Worm (Caenorhabditis elegans) whole organism, L4 larva: ENCODE results near the gene T06E6.1.

ENCODE experiments used
- D1046.2 ChIP-seq: fragments of 200-800 bp; sonication (Bioruptor generic); IDR thresholded peaks from 2 replicates; pipeline ENCODE4 v1.3.6; 2022; ENCODE audit warnings: missing genetic modification characterization, missing compliant biosample characterization
- F49E8.2 ChIP-seq: sonication (generic microtip); optimal IDR thresholded peaks from 2 replicates; lab custom pipeline; 2016; ENCODE audit warnings: missing compliant biosample characterization, mild to moderate bottlenecking, missing genetic modification characterization, borderline replicate concordance
- Y48G9A.11 ChIP-seq: fragments of 200-800 bp; sonication (Bioruptor generic); IDR thresholded peaks from 2 replicates; pipeline ENCODE4 v1.3.6; 2022; ENCODE audit warnings: missing genetic modification reagents, missing genetic modification characterization, missing compliant biosample characterization
- Y5F2A.4 ChIP-seq: fragments of 200-800 bp; sonication (Bioruptor generic); optimal IDR thresholded peaks from 2 replicates; lab custom pipeline; 2018; ENCODE audit warnings: mild to moderate bottlenecking, missing genetic modification characterization, missing compliant biosample characterization
- ZK546.5 ChIP-seq, 2 experiments: sonication (generic microtip); optimal IDR thresholded peaks; 2 replicates each; lab custom pipeline; 2017; ENCODE audit warnings: missing biosample characterization in 2 of 2, missing genetic modification characterization in 2 of 2
- aha-1 ChIP-seq: fragments of 150-350 bp; peaks from one replicate; lab custom pipeline; 2014; ENCODE audit warnings: missing biosample characterization, missing genetic modification characterization
- daf-16 ChIP-seq, 3 experiments: sonication (generic microtip); optimal IDR thresholded peaks; 2 replicates each; lab custom pipeline; 2016 to 2017; ENCODE audit warnings: missing genetic modification characterization in 3 of 3, missing genetic modification reagents in 3 of 3, mild to moderate bottlenecking in 2 of 3, missing compliant biosample characterization in 2 of 3, missing biosample characterization in 1 of 3, moderate library complexity in 1 of 3
- daf-8 ChIP-seq: fragments of 200-800 bp; sonication (Bioruptor generic); IDR thresholded peaks from 2 replicates; pipeline ENCODE4 v1.3.6; 2022; ENCODE audit warnings: missing genetic modification characterization, missing compliant biosample characterization
- dmd-9 ChIP-seq: fragments of 200-800 bp; sonication (Bioruptor generic); IDR thresholded peaks from 2 replicates; pipeline ENCODE4 v1.3.6; 2022; ENCODE audit warnings: missing genetic modification reagents, missing genetic modification characterization, missing compliant biosample characterization
- dve-1 ChIP-seq: sonication (generic microtip); optimal IDR thresholded peaks from 2 replicates; lab custom pipeline; 2017; ENCODE audit warnings: antibody characterized with exemption, mild to moderate bottlenecking, missing genetic modification characterization, missing compliant biosample characterization; ENCODE audit not compliant: insufficient read depth
- egl-43 ChIP-seq: fragments of 200-800 bp; sonication (Bioruptor generic); IDR thresholded peaks from 2 replicates; pipeline ENCODE4 v1.3.6; 2022; ENCODE audit warnings: missing genetic modification reagents, missing genetic modification characterization, missing compliant biosample characterization
- fkh-10 ChIP-seq: fragments of 150-350 bp; optimal IDR thresholded peaks from 2 replicates; lab custom pipeline; 2014; ENCODE audit warnings: missing biosample characterization, missing genetic modification reagents, missing genetic modification characterization
- gei-8 ChIP-seq: fragments of 200-800 bp; sonication (Bioruptor generic); optimal IDR thresholded peaks from 2 replicates; lab custom pipeline; 2018; ENCODE audit warnings: mild to moderate bottlenecking, missing genetic modification characterization, missing compliant biosample characterization
- hmg-1.1 ChIP-seq: fragments of 200-800 bp; sonication (Bioruptor generic); IDR thresholded peaks from 2 replicates; pipeline ENCODE4 v1.3.6; 2022; ENCODE audit warnings: missing genetic modification reagents, missing genetic modification characterization, missing compliant biosample characterization
- lin-1 ChIP-seq: fragments of 200-800 bp; sonication (Bioruptor generic); IDR thresholded peaks from 2 replicates; pipeline ENCODE4 v1.3.6; 2022; ENCODE audit warnings: missing genetic modification reagents, missing genetic modification characterization, missing compliant biosample characterization
- lin-38 ChIP-seq: fragments of 200-800 bp; sonication (Bioruptor generic); IDR thresholded peaks from 2 replicates; pipeline ENCODE4 v1.3.6; 2022; ENCODE audit warnings: missing genetic modification reagents, missing genetic modification characterization, missing compliant biosample characterization
- lsy-2 ChIP-seq, 2 experiments: fragments of 150-350 bp in 1 of 2; sonication (generic microtip) in 1 of 2; optimal IDR thresholded peaks; 2 replicates each; lab custom pipeline; 2014 to 2017; ENCODE audit warnings: missing biosample characterization in 2 of 2, missing genetic modification characterization in 2 of 2
- mes-2 ChIP-seq: sonication (generic microtip); optimal IDR thresholded peaks from 2 replicates; lab custom pipeline; 2016; ENCODE audit warnings: missing genotype, mild to moderate bottlenecking, missing genetic modification characterization, missing compliant biosample characterization; ENCODE audit not compliant: poor library complexity, severe bottlenecking
- nhr-111 ChIP-seq: fragments of 200-800 bp; sonication (Bioruptor generic); optimal IDR thresholded peaks from 2 replicates; lab custom pipeline; 2018; ENCODE audit warnings: mild to moderate bottlenecking, missing genetic modification characterization, missing compliant biosample characterization
- nhr-77 ChIP-seq: fragments of 150-350 bp; optimal IDR thresholded peaks from 2 replicates; lab custom pipeline; 2014; ENCODE audit warnings: missing biosample characterization, missing genetic modification characterization
- sdz-12 ChIP-seq: fragments of 200-800 bp; sonication (Bioruptor generic); optimal IDR thresholded peaks from 2 replicates; lab custom pipeline; 2018; ENCODE audit warnings: mild to moderate bottlenecking, missing genetic modification characterization, missing compliant biosample characterization
- set-16 ChIP-seq: fragments of 200-800 bp; sonication (Bioruptor generic); IDR thresholded peaks from 2 replicates; pipeline ENCODE4 v1.3.6; 2022; ENCODE audit warnings: missing genetic modification reagents, missing genetic modification characterization, missing compliant biosample characterization
- snpc-1.2 ChIP-seq: fragments of 200-800 bp; sonication (Bioruptor generic); IDR thresholded peaks from 2 replicates; pipeline ENCODE4 v1.3.6; 2022; ENCODE audit warnings: missing genetic modification reagents, missing genetic modification characterization, missing compliant biosample characterization
- snpc-4 ChIP-seq: fragments of 150-350 bp; optimal IDR thresholded peaks from 2 replicates; lab custom pipeline; 2014; ENCODE audit warnings: missing biosample characterization, missing genetic modification characterization
- unc-130 ChIP-seq: sonication (generic microtip); optimal IDR thresholded peaks from 2 replicates; lab custom pipeline; 2016; ENCODE audit warnings: missing genetic modification reagents, missing genetic modification characterization, missing compliant biosample characterization
- unc-62 ChIP-seq, 3 experiments: fragments of 150-350 bp in 1 of 3; sonication (generic microtip); optimal IDR thresholded peaks in 2 of 3; peaks in 1 of 3; 1 replicate in 1 of 3; 2 replicates in 2 of 3; lab custom pipeline; 2014 to 2017; ENCODE audit warnings: missing biosample characterization in 3 of 3, missing genetic modification characterization in 3 of 3, missing genetic modification reagents in 3 of 3, missing genotype in 1 of 3
- zfp-3 ChIP-seq: fragments of 200-800 bp; sonication (Bioruptor generic); conservative IDR thresholded peaks from 2 replicates; pipeline ENCODE4 v1.3.6; 2022; ENCODE audit warnings: missing genetic modification reagents, missing genetic modification characterization, missing compliant biosample characterization
- zip-11 ChIP-seq: fragments of 200-800 bp; sonication (Bioruptor generic); IDR thresholded peaks from 2 replicates; pipeline ENCODE4 v1.3.6; 2022; ENCODE audit warnings: missing genetic modification characterization, missing compliant biosample characterization
- zip-2 ChIP-seq: fragments of 150-350 bp; optimal IDR thresholded peaks from 2 replicates; lab custom pipeline; 2014; ENCODE audit warnings: missing biosample characterization, missing genetic modification characterization

T06E6.1 gene

DNA sequence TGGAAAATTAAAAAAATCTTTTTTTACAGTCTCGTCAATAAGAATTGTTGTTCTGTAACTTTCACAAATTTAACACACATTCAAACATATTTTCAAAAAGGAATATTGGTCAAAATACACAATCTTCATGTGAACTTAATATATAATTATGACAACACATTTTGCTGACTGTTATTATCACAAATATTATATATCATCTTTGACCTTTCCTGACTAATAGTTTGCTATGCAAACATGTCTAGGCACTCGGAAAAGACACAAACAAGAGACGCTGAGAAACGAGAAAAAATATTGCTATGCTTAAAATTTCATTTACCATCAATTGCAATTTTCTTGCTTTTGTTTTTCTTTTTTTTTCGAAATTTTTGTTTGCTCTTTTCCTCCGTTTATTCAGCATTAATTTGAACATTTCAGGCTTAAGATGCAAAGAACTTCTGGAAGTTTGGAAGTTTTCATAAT, 7.1 kb upstream of the T06E6.1 start, which contains the start of gene fbxa-135:
Gene fbxa-135, plus strand, starts transcription at position 409 of the 459 bp plus-strand sequence.
- TF ChIP-seq fkh-10 (GFP tag; lab: Kevin White, UChicago) (no peak), hmg-1.1 (GFP tag; lab: Robert Waterston, UW) (no peak), daf-16 (GFP tag; optimal IDR thresholded peaks at IDR 0.05; lab: Kevin White, UChicago) (no peak), daf-16 (tag; optimal IDR thresholded peaks at IDR 0.05; lab: Kevin White, UChicago) (peak; percentile 93)
- TF ChIP-seq, all 104 proteins: peak for 1

DNA sequence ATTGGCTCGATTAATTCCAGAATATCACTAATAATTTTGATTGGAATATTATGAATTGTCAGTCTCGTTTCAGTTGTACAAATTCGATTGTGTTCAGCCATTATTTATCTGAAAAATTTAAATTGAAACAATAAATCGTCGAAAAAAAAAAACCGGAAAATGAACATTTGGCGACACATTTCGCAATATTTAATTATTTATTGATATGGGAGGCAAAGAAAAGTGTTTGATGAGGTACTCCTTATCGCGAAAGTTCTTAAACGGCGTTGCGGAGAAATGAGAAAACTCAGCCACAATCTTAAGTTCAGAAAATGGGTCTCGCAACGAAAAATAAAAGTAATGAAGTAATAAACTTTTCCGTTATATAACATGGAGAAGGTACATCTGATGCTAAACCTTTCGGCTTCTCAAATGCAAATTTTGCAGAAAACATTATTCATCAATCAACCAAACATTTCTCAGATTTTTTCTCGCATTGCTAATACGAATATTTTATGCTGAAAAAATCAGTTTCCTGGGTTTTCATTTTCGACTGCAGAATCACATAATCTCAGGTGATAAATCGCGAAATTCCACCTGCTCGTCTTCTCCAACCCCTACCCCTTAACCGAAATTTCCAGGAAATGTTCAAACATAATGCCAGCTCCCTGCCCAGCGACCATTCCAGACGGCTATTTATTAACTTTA, 5.1 kb upstream of the T06E6.1 start, which contains the start of the genes T06E6.15 and sri-7:
Gene T06E6.15, minus strand, starts transcription at position 101 of the 687 bp plus-strand sequence.
Gene sri-7, plus strand, starts transcription at position 637 of the 687 bp plus-strand sequence.
- TF ChIP-seq daf-16 (GFP tag; optimal IDR thresholded peaks at IDR 0.05; lab: Kevin White, UChicago), result no peak
- no peak for TF ChIP-seq daf-16 (tag; optimal IDR thresholded peaks at IDR 0.05; lab: Kevin White, UChicago)
- TF ChIP-seq snpc-4 (tag; lab: Kevin White, UChicago), result no peak
- no peak for TF ChIP-seq lin-1 (GFP tag; lab: Robert Waterston, UW)
- no peak for TF ChIP-seq lsy-2 (tag; optimal IDR thresholded peaks at IDR 0.05; lab: Kevin White, UChicago)
- no peak for TF ChIP-seq gei-8 (GFP tag; lab: Kevin White, UChicago)
- TF ChIP-seq ZK546.5 (tag; optimal IDR thresholded peaks at IDR 0.05; lab: Kevin White, UChicago), result no peak

DNA sequence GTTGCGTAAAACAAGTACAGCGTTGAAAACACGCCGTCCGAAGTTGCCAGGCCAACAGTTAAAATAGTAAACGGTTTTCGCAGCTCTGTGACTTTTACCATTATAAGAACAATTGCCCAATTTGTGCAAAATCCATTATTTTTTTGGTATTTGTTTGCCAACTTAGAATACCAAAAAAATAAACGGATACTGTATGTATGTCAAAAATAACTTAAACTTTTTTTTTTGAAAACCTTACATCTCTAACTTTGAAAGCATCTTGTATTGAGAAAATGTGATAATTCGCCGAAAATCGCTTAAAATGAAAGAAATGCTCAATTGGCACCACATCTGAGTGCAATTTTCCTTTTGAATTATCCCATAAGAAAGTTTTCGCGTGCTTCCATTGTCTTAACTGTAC, 4.0 kb upstream of the T06E6.1 start, which contains the start of gene fbxa-199:
Gene fbxa-199, minus strand, starts transcription at position 101 of the 400 bp plus-strand sequence.
- TF ChIP-seq zfp-3 (GFP tag; lab: Robert Waterston, UW), result no peak
- no peak for TF ChIP-seq nhr-77 (tag; lab: Kevin White, UChicago)
- TF ChIP-seq dmd-9, result no peak
- TF ChIP-seq egl-43 (GFP tag; lab: Robert Waterston, UW), result no peak
- no peak for TF ChIP-seq dve-1
- no peak for TF ChIP-seq gei-8 (GFP tag; lab: Kevin White, UChicago)
- TF ChIP-seq set-16 (GFP tag; lab: Robert Waterston, UW), result no peak
- TF ChIP-seq D1046.2 (GFP tag; lab: Robert Waterston, UW), result no peak
- TF ChIP-seq lsy-2 (tag; optimal IDR thresholded peaks at IDR 0.05; lab: Kevin White, UChicago), result no peak
- no peak for TF ChIP-seq Y48G9A.11 (GFP tag; lab: Robert Waterston, UW)
- TF ChIP-seq daf-8 (GFP tag; lab: Robert Waterston, UW), result no peak
- TF ChIP-seq aha-1, result no peak

DNA sequence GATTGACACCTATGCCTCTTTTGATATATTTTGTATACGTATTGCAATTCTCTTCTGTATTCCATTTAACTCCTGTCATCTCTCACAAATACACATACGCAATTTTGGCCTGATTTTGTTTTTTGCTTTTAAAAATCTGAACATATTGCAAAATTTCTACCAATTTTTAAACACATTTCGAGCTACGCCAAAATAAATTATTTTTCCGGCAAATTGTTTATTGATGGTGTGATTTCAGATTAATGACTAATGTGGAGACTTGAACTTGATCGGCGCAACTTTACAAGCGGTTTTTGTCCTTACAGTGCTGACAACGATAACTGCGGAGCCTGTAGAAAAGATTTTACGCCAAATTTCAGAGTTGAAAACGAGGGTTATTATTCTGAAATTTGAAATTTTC, 2.4 kb upstream of the T06E6.1 start:
- TF ChIP-seq snpc-1.2 (GFP tag; lab: Robert Waterston, UW), result no peak
- no peak for TF ChIP-seq nhr-111 (GFP tag; lab: Kevin White, UChicago)
- no peak for TF ChIP-seq dmd-9
- TF ChIP-seq daf-8 (GFP tag; lab: Robert Waterston, UW), result no peak
- TF ChIP-seq F49E8.2 (tag; lab: Kevin White, UChicago), result no peak
- no peak for TF ChIP-seq zip-11 (GFP tag; lab: Robert Waterston, UW)
- no peak for TF ChIP-seq nhr-77 (tag; lab: Kevin White, UChicago)
- TF ChIP-seq mes-2, result no peak
- TF ChIP-seq Y5F2A.4 (GFP tag; lab: Kevin White, UChicago), result no peak

DNA sequence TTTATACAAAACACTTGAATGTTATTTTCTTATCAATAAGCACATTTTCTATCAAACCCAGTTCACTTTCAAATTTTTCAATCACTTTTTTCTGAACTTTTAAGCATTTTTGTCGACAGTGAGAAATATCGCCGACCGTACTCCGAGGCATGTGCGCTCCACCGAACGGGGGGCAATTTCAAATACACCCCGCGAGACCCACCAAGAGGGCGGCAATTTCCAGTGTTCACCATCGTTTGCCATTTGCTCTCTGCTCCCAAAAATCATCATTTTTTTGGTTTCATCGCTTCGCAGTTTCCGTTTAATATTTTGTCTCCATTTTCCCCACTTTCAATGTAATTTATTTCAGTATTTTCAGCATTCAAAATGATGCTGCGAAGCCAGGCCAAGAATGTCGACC, 586 bp upstream of the T06E6.1 start, which contains the start of gene cyb-3:
Gene cyb-3, plus strand, starts transcription at position 350 of the 400 bp plus-strand sequence.
- TF ChIP-seq sdz-12 (GFP tag; lab: Kevin White, UChicago), result no peak
- TF ChIP-seq lin-38 (GFP tag; lab: Robert Waterston, UW), result peak; percentile 90
- TF ChIP-seq unc-130, result peak; percentile 30
- 0 out of 2 replicates have a peak, but pooled peaks have one; percentile 32 for TF ChIP-seq Y48G9A.11 (GFP tag; lab: Robert Waterston, UW)
- TF ChIP-seq zip-2 (tag; lab: Kevin White, UChicago), result no peak
- TF ChIP-seq unc-62 (GFP tag; optimal IDR thresholded peaks at IDR 0.05 in 1 of 2; lab: Kevin White, UChicago), result no peak
- no peak for TF ChIP-seq unc-62 (tag; optimal IDR thresholded peaks at IDR 0.05; lab: Kevin White, UChicago)
